Worm (Caenorhabditis elegans): Measurements from ENCODE around the gene K07H8.8.

DNA sequence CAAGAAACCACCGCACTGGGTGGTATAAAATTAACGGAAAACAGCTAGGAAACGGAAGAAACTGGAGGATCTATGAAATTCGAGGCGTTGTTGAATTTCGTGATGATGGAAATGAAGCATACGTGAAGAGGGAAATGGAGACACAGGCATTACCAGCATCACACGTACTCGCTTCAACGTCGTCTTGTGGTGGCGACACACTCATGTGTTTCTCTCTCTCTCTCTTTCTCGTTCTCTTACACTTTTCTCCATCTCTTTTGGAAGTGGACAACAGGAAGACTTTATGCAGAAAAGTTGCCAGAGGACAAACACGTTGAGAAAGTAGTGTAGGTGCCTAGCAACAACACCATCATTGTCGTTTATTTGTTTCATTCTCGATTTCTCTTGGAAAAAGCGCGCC is 35.8 kb downstream of the K07H8.8 start:
- TF ChIP-seq snpc-4 (tag; optimal IDR thresholded peaks at IDR 0.05) (no peak), nfya-1 (tag; optimal IDR thresholded peaks at IDR 0.05; ENCODE audit: insufficient read depth) (peak; percentile 54), lin-39 (tag; optimal IDR thresholded peaks at IDR 0.05) (no peak), unc-39 (tag; optimal IDR thresholded peaks at IDR 0.05) (no peak), ama-1 (optimal IDR thresholded peaks at IDR 0.05) (no peak)

Measured in whole organism, L3 larva.